Fruit fly (Drosophila melanogaster) whole organism, embryonic: ENCODE data around the gene CG9630.
A peak's percentile ranks its signal among the peaks of the same experiment; 100 is the strongest.

Source experiments
- Antp ChIP-seq: fragments of 200-800 bp; sonication (Bioruptor generic); optimal IDR thresholded peaks from 3 replicates; lab custom pipeline; 2016; ENCODE audit warnings: missing biosample characterization, missing genetic modification characterization
- B-H1 ChIP-seq: fragments of 200-800 bp; sonication (Bioruptor generic); IDR thresholded peaks from 3 replicates; pipeline ENCODE4 v1.3.6; 2022; ENCODE audit warnings: missing biosample characterization, missing genetic modification characterization
- BEAF-32 ChIP-seq: fragments of 200-800 bp; sonication (Bioruptor generic); optimal IDR thresholded peaks from 3 replicates; lab custom pipeline; 2017; ENCODE audit warnings: missing biosample characterization, missing genetic modification characterization, mild to moderate bottlenecking, moderate library complexity, missing genetic modification reagents
- CG10366 ChIP-seq: fragments of 200-800 bp; sonication (Bioruptor generic); IDR thresholded peaks from 2 replicates; pipeline ENCODE4 v1.3.6; 2022; ENCODE audit warnings: missing biosample characterization, missing genetic modification characterization
- CG10543 ChIP-seq: fragments of 200-800 bp; sonication (Bioruptor generic); optimal IDR thresholded peaks from 3 replicates; lab custom pipeline; 2017; ENCODE audit warnings: missing biosample characterization, mild to moderate bottlenecking, missing genetic modification characterization, moderate library complexity
- CG1233 ChIP-seq: fragments of 200-800 bp; sonication (Bioruptor generic); optimal IDR thresholded peaks from 4 replicates; lab custom pipeline; 2018; ENCODE audit warnings: missing biosample characterization, mild to moderate bottlenecking, missing genetic modification characterization
- CG12744 ChIP-seq: fragments of 200-800 bp; sonication (Bioruptor generic); optimal IDR thresholded peaks from 2 replicates; lab custom pipeline; 2016; ENCODE audit warnings: missing biosample characterization, missing genetic modification characterization
- CG15011 ChIP-seq: fragments of 200-800 bp; sonication (Bioruptor generic); optimal IDR thresholded peaks from 3 replicates; lab custom pipeline; 2018; ENCODE audit warnings: missing biosample characterization, mild to moderate bottlenecking, missing genetic modification characterization
- CG1647 ChIP-seq: fragments of 200-800 bp; sonication (Bioruptor generic); optimal IDR thresholded peaks from 3 replicates; lab custom pipeline; 2016; ENCODE audit warnings: missing biosample characterization, missing genetic modification characterization
- CG17361 ChIP-seq: fragments of 200-800 bp; sonication (Bioruptor generic); IDR thresholded peaks from 3 replicates; pipeline ENCODE4 v1.3.6; 2022; ENCODE audit warnings: missing biosample characterization, missing genetic modification characterization
- CG2199 ChIP-seq: fragments of 200-800 bp; sonication (Bioruptor generic); IDR thresholded peaks from 3 replicates; pipeline ENCODE4 v1.3.6; 2022; ENCODE audit warnings: missing biosample characterization, missing genetic modification characterization
- CG30020 ChIP-seq: fragments of 200-800 bp; optimal IDR thresholded peaks from 2 replicates; lab custom pipeline; 2019; ENCODE audit warnings: missing biosample characterization, mild to moderate bottlenecking, missing genetic modification characterization, moderate library complexity
- CG32532 ChIP-seq: fragments of 200-800 bp; sonication (Bioruptor generic); IDR thresholded peaks from 2 replicates; pipeline ENCODE4 v1.3.6; 2022; ENCODE audit warnings: missing biosample characterization, missing genetic modification characterization
- CG32767 ChIP-seq: fragments of 200-800 bp; sonication (Bioruptor generic); IDR thresholded peaks from 2 replicates; pipeline ENCODE4 v1.3.6; 2022; ENCODE audit warnings: missing biosample characterization, missing genetic modification characterization
- CG3838 ChIP-seq: fragments of 200-800 bp; sonication (Bioruptor generic); optimal IDR thresholded peaks from 3 replicates; lab custom pipeline; 2016; ENCODE audit warnings: missing biosample characterization, missing genetic modification characterization
- CG43689 ChIP-seq: fragments of 200-800 bp; sonication (Bioruptor generic); IDR thresholded peaks from 2 replicates; pipeline ENCODE4 v1.3.6; 2022; ENCODE audit warnings: missing biosample characterization, missing genetic modification characterization
- CG7963 ChIP-seq: fragments of 200-800 bp; sonication (Bioruptor generic); IDR thresholded peaks from 3 replicates; pipeline ENCODE4 v1.3.6; 2022; ENCODE audit warnings: missing biosample characterization, missing genetic modification characterization; ENCODE audit not compliant: partially characterized antibody
- CG8478 ChIP-seq: fragments of >200 bp; optimal IDR thresholded peaks from 2 replicates; lab custom pipeline; 2018
- Dip2 ChIP-seq: fragments of 200-800 bp; sonication (Bioruptor generic); IDR thresholded peaks from 2 replicates; pipeline ENCODE4 v1.3.6; 2022; ENCODE audit warnings: missing biosample characterization, missing genetic modification characterization
- Dll ChIP-seq: fragments of 200-800 bp; sonication (Bioruptor generic); IDR thresholded peaks from 4 replicates; pipeline ENCODE4 v1.3.6; 2022; ENCODE audit warnings: missing biosample characterization, missing genetic modification characterization; ENCODE audit not compliant: partially characterized antibody
- E2f2 ChIP-seq: fragments of 200-800 bp; sonication (Bioruptor generic); IDR thresholded peaks from 2 replicates; pipeline ENCODE4 v1.3.6; 2022; ENCODE audit warnings: missing biosample characterization, missing genetic modification characterization
- Eip74EF ChIP-seq, 2 experiments: fragments of 200-800 bp in 1 of 2; fragments of >200 bp in 1 of 2; sonication (Bioruptor generic) in 1 of 2; optimal IDR thresholded peaks; 2 replicates each; lab custom pipeline; 2017 to 2019; ENCODE audit warnings: missing biosample characterization in 2 of 2, missing genetic modification characterization in 2 of 2, mild to moderate bottlenecking in 1 of 2, moderate library complexity in 1 of 2
- Ets97D ChIP-seq: fragments of 200-800 bp; sonication (Bioruptor generic); optimal IDR thresholded peaks from 3 replicates; lab custom pipeline; 2016; ENCODE audit warnings: missing biosample characterization, missing genetic modification characterization
- Lpt ChIP-seq: fragments of >200 bp; optimal IDR thresholded peaks from 2 replicates; lab custom pipeline; 2018; ENCODE audit warnings: missing biosample characterization, missing genetic modification characterization
- Med ChIP-seq: fragments of 200-800 bp; sonication (Bioruptor generic); peaks from one replicate; lab custom pipeline; 2016; ENCODE audit warnings: missing biosample characterization, missing genetic modification characterization, mild to moderate bottlenecking, inconsistent platforms, moderate library complexity
- Myb ChIP-seq: fragments of 200-800 bp; sonication (Bioruptor generic); optimal IDR thresholded peaks from 2 replicates; lab custom pipeline; 2016; ENCODE audit warnings: missing biosample characterization, missing genetic modification characterization
- NC2α ChIP-seq: fragments of 200-800 bp; sonication (Bioruptor generic); optimal IDR thresholded peaks from 2 replicates; lab custom pipeline; 2016; ENCODE audit warnings: missing biosample characterization, missing genetic modification characterization
- Nf-YB ChIP-seq: fragments of 200-800 bp; sonication (Bioruptor generic); optimal IDR thresholded peaks from 3 replicates; lab custom pipeline; 2019; ENCODE audit warnings: missing biosample characterization, mild to moderate bottlenecking, missing genetic modification characterization, moderate library complexity
- PHDP ChIP-seq: fragments of 200-800 bp; sonication (Bioruptor generic); optimal IDR thresholded peaks from 3 replicates; lab custom pipeline; 2018; ENCODE audit warnings: missing biosample characterization, mild to moderate bottlenecking, missing genetic modification characterization, moderate library complexity
- Ravus ChIP-seq: fragments of 200-800 bp; sonication (Bioruptor generic); IDR thresholded peaks from 2 replicates; pipeline ENCODE4 v1.3.6; 2022; ENCODE audit warnings: missing biosample characterization, missing genetic modification characterization
- Sry-δ ChIP-seq: fragments of 200-800 bp; sonication (Bioruptor generic); optimal IDR thresholded peaks from 2 replicates; lab custom pipeline; 2016; ENCODE audit warnings: missing biosample characterization, missing genetic modification characterization
- Stat92E ChIP-seq, 3 experiments: fragments of >200 bp in 2 of 3; fragments of 200-800 bp in 1 of 3; sonication (Bioruptor generic) in 1 of 3; optimal IDR thresholded peaks; 2 replicates each; lab custom pipeline; 2017 to 2019; ENCODE audit warnings: missing biosample characterization in 3 of 3, missing genetic modification characterization in 3 of 3, mild to moderate bottlenecking in 1 of 3, moderate library complexity in 1 of 3
- Taf1 ChIP-seq: fragments of 200-800 bp; sonication (Bioruptor generic); IDR thresholded peaks from 2 replicates; pipeline ENCODE4 v1.3.6; 2022; ENCODE audit warnings: missing biosample characterization, missing genetic modification characterization
- ato ChIP-seq: fragments of 200-800 bp; sonication (Bioruptor generic); IDR thresholded peaks from 2 replicates; pipeline ENCODE4 v1.3.6; 2022; ENCODE audit warnings: missing biosample characterization, missing genetic modification characterization; ENCODE audit not compliant: partially characterized antibody
- chif ChIP-seq, 2 experiments: fragments of 200-800 bp; sonication (Bioruptor generic); optimal IDR thresholded peaks; 3 replicates each; lab custom pipeline; 2016; ENCODE audit warnings: missing biosample characterization in 2 of 2, missing genetic modification characterization in 2 of 2
- crol ChIP-seq: fragments of 200-800 bp; sonication (Bioruptor generic); IDR thresholded peaks from 2 replicates; pipeline ENCODE4 v1.3.6; 2022; ENCODE audit warnings: missing biosample characterization, missing genetic modification characterization
- crp ChIP-seq, 2 experiments: fragments of 200-800 bp; sonication (Bioruptor generic); optimal IDR thresholded peaks; 2 replicates in 1 of 2; 3 replicates in 1 of 2; lab custom pipeline; 2017; ENCODE audit warnings: missing biosample characterization in 2 of 2, missing genetic modification characterization in 2 of 2, mild to moderate bottlenecking in 1 of 2, moderate library complexity in 1 of 2
- danr ChIP-seq: fragments of 200-800 bp; sonication (Bioruptor generic); IDR thresholded peaks from 2 replicates; pipeline ENCODE4 v1.3.6; 2022; ENCODE audit warnings: missing biosample characterization, missing genetic modification characterization
- emc ChIP-seq: fragments of 200-800 bp; sonication (Bioruptor generic); optimal IDR thresholded peaks from 2 replicates; lab custom pipeline; 2016; ENCODE audit warnings: missing biosample characterization, missing genetic modification characterization
- ewg ChIP-seq: fragments of 200-800 bp; sonication (Bioruptor generic); optimal IDR thresholded peaks from 3 replicates; lab custom pipeline; 2017; ENCODE audit warnings: mild to moderate bottlenecking, missing biosample characterization, missing genetic modification reagents, missing genetic modification characterization
- exex ChIP-seq: fragments of 200-800 bp; sonication (Bioruptor generic); optimal IDR thresholded peaks from 4 replicates; lab custom pipeline; 2018; ENCODE audit warnings: missing biosample characterization, mild to moderate bottlenecking, missing genetic modification characterization, moderate library complexity
- eyg ChIP-seq: fragments of 200-800 bp; sonication (Bioruptor generic); optimal IDR thresholded peaks from 3 replicates; lab custom pipeline; 2016; ENCODE audit warnings: missing biosample characterization, missing genetic modification characterization
- gem ChIP-seq: fragments of 200-800 bp; sonication (Bioruptor generic); optimal IDR thresholded peaks from 2 replicates; lab custom pipeline; 2019; ENCODE audit warnings: missing biosample characterization, mild to moderate bottlenecking, missing genetic modification characterization, moderate library complexity
- insv ChIP-seq, 2 experiments: fragments of 200-800 bp; sonication (Bioruptor generic); optimal IDR thresholded peaks; 3 replicates each; lab custom pipeline; 2016 to 2018; ENCODE audit warnings: missing biosample characterization in 2 of 2, missing genetic modification characterization in 2 of 2
- kah ChIP-seq: fragments of 200-800 bp; sonication (Bioruptor generic); optimal IDR thresholded peaks from 2 replicates; lab custom pipeline; 2018; ENCODE audit warnings: missing biosample characterization, mild to moderate bottlenecking, missing genetic modification characterization
- lbe ChIP-seq: fragments of 200-800 bp; sonication (Bioruptor generic); optimal IDR thresholded peaks from 2 replicates; lab custom pipeline; 2016; ENCODE audit warnings: missing biosample characterization, mild to moderate bottlenecking, missing genetic modification characterization
- nom ChIP-seq: fragments of 200-800 bp; sonication (Bioruptor generic); optimal IDR thresholded peaks from 2 replicates; lab custom pipeline; 2017; ENCODE audit warnings: missing biosample characterization, missing genetic modification characterization, mild to moderate bottlenecking, moderate library complexity, missing genetic modification reagents
- org-1 ChIP-seq: fragments of 200-800 bp; sonication (Bioruptor generic); optimal IDR thresholded peaks from 2 replicates; lab custom pipeline; 2017; ENCODE audit warnings: missing biosample characterization, missing genetic modification characterization
- pnt ChIP-seq: fragments of 200-800 bp; sonication (Bioruptor generic); optimal IDR thresholded peaks from 3 replicates; lab custom pipeline; 2016; ENCODE audit warnings: missing biosample characterization, missing genetic modification characterization
- pum ChIP-seq: fragments of 200-800 bp; sonication (Bioruptor generic); optimal IDR thresholded peaks from 2 replicates; lab custom pipeline; 2016; ENCODE audit warnings: missing biosample characterization, missing genetic modification characterization
- sens ChIP-seq: fragments of 200-800 bp; sonication (Bioruptor generic); peaks from one replicate; lab custom pipeline; 2016; ENCODE audit warnings: missing biosample characterization, missing genetic modification characterization

Gene CG9630

DNA sequence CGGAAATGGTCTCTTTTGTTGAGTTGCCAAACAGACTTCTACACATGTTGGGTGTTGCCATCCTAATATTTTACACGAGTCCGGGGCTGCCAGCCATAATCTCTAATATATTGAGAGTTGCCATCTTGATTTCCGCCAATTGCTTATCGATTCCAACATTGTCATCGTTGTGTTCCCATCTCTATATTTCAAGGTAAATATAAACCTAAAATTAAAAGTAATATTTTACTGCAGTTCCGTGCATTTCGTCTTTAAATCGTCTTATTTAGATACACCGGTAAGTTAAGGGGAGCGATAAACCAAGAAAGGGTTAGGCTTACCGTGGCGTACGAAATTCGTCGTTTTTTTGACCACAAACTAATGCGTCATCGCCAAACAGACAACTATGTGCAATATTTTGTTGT is 36.3 kb downstream of the CG9630 start, which contains the start of gene PolI:
Gene PolI, plus strand, starts transcription at position 138 of the 404 bp plus-strand sequence.
- TF ChIP-seq E2f2 (GFP tag; lab: Robert Waterston, UW) (peak; percentile 61), CG3838 (GFP tag; lab: Kevin White, UChicago) (peak; percentile 6), exex (tag; lab: Kevin White, UChicago) (no peak), ato (GFP tag; lab: Robert Waterston, UW) (peak; percentile 5; the same call in 1 of the 2 replicates), NC2α (GFP tag; lab: Kevin White, UChicago) (peak; percentile 20), CG17361 (no peak), Eip74EF (GFP tag; optimal IDR thresholded peaks at IDR 0.05; lab: Kevin White, UChicago) (peak in 1 of 2 experiments; percentile 7), CG32532 (GFP tag; lab: Robert Waterston, UW) (no peak), Lpt (no peak), nom (GFP tag; lab: Kevin White, UChicago) (no peak), org-1 (GFP tag; lab: Kevin White, UChicago) (no peak), CG30020 (peak; percentile 16), pnt (GFP tag; lab: Kevin White, UChicago) (no peak), Ets97D (GFP tag; lab: Kevin White, UChicago) (peak; percentile 96), CG8478 (lab: Kevin White, UChicago) (no peak), CG15011 (no peak), ewg (no peak), crol (GFP tag; lab: Robert Waterston, UW) (no peak), CG1647 (peak; percentile 6), Myb (peak; percentile 99), BEAF-32 (GFP tag; lab: Kevin White, UChicago) (peak; percentile 64), CG7963 (GFP tag; lab: Robert Waterston, UW) (no peak), Dip2 (no peak), gem (no peak), sens (GFP tag; lab: Kevin White, UChicago) (peak; percentile 70), pum (GFP tag; lab: Kevin White, UChicago) (peak; percentile 9), CG1233 (no peak), Sry-δ (GFP tag; lab: Kevin White, UChicago) (peak; percentile 93), CG12744 (GFP tag; lab: Kevin White, UChicago) (peak; percentile 4), Med (GFP tag; lab: Kevin White, UChicago) (peak; percentile 84), danr (GFP tag; lab: Robert Waterston, UW) (no peak), Stat92E (GFP tag; optimal IDR thresholded peaks at IDR 0.05; lab: Kevin White, UChicago) (no peak), CG32767 (GFP tag; lab: Robert Waterston, UW) (no peak), Antp (GFP tag; lab: Kevin White, UChicago) (peak; percentile 1), Ravus (no peak), PHDP (peak; percentile 42), crp (GFP tag; optimal IDR thresholded peaks at IDR 0.05; lab: Kevin White, UChicago) (no peak), B-H1 (GFP tag; lab: Robert Waterston, UW) (no peak), kah (GFP tag; lab: Kevin White, UChicago) (no peak), CG10543 (GFP tag; lab: Kevin White, UChicago) (peak; percentile 41), Nf-YB (GFP tag; lab: Kevin White, UChicago) (peak; percentile 42), lbe (peak; percentile 21), emc (no peak), CG43689 (no peak), CG2199 (GFP tag; lab: Robert Waterston, UW) (no peak), CG10366 (GFP tag; lab: Robert Waterston, UW) (no peak), Dll (GFP tag; lab: Robert Waterston, UW) (peak; percentile 58; the same call in 2 of the 4 replicates), Taf1 (GFP tag; lab: Robert Waterston, UW) (no peak), eyg (GFP tag; lab: Kevin White, UChicago) (no peak), insv (GFP tag; optimal IDR thresholded peaks at IDR 0.05; lab: Kevin White, UChicago) (peak in 1 of 2 experiments; percentile 65), chif (GFP tag; optimal IDR thresholded peaks at IDR 0.05; lab: Kevin White, UChicago) (peak in 1 of 2 experiments; percentile 13)
